Worm (Caenorhabditis elegans): ENCODE data around the gene twk-9.

DNA sequence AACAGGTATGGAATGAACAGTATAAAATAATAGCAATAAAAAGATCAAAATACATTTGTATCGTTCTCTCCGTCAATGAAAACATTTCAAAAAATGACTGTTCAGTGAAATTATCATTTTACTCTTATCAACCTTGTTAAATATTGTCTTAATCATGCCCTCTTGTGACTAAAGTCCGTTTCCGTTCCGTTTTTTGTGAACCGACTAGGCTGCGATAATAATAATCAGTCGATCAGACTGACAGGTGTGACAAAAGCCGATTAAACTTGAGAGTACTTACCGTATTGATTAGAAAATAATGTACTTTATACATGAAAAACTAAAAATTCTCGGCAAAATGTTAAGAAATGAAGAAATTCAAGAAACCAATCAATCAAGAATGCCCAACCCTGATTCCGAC, 10.5 kb upstream of the twk-9 start, which contains the start of gene ins-7:
- TF ChIP-seq nfya-1 (tag; optimal IDR thresholded peaks at IDR 0.05; ENCODE audit: insufficient read depth) (no peak), ceh-28 (tag; optimal IDR thresholded peaks at IDR 0.05) (no peak), nhr-76 (tag; optimal IDR thresholded peaks at IDR 0.05) (no peak), unc-62 (GFP tag; optimal IDR thresholded peaks at IDR 0.05) (no peak), hmg-11 (tag; optimal IDR thresholded peaks at IDR 0.05) (no peak)
